Worm (Caenorhabditis elegans) whole organism, L4 larva: Measurements from ENCODE around the gene H17B01.5.

Experiments
- D1046.2 ChIP-seq: fragments of 200-800 bp; sonication (Bioruptor generic); IDR thresholded peaks from 2 replicates; pipeline ENCODE4 v1.3.6; 2022; ENCODE audit warnings: missing genetic modification characterization, missing compliant biosample characterization
- F37D6.2 ChIP-seq: sonication (generic microtip); optimal IDR thresholded peaks from 2 replicates; lab custom pipeline; 2016; ENCODE audit warnings: mild to moderate bottlenecking, missing genetic modification characterization, missing compliant biosample characterization
- F44E2.7 ChIP-seq: fragments of 200-800 bp; sonication (Bioruptor generic); IDR thresholded peaks from 2 replicates; pipeline ENCODE4 v2.1.2; 2022; ENCODE audit warnings: missing genetic modification characterization, missing compliant biosample characterization
- F49E8.2 ChIP-seq: sonication (generic microtip); optimal IDR thresholded peaks from 2 replicates; lab custom pipeline; 2016; ENCODE audit warnings: missing compliant biosample characterization, mild to moderate bottlenecking, missing genetic modification characterization, borderline replicate concordance
- T20F7.1 ChIP-seq: fragments of 200-800 bp; sonication (Bioruptor generic); optimal IDR thresholded peaks from 2 replicates; lab custom pipeline; 2018; ENCODE audit warnings: mild to moderate bottlenecking, missing genetic modification characterization, missing compliant biosample characterization
- T26A8.4 ChIP-seq: fragments of 200-800 bp; sonication (Bioruptor generic); IDR thresholded peaks from 2 replicates; pipeline ENCODE4 v1.3.6; 2022; ENCODE audit warnings: missing genetic modification characterization, missing compliant biosample characterization
- Y5F2A.4 ChIP-seq: fragments of 200-800 bp; sonication (Bioruptor generic); optimal IDR thresholded peaks from 2 replicates; lab custom pipeline; 2018; ENCODE audit warnings: mild to moderate bottlenecking, missing genetic modification characterization, missing compliant biosample characterization
- ZK337.2 ChIP-seq: fragments of 200-800 bp; sonication (Bioruptor generic); IDR thresholded peaks from 2 replicates; pipeline ENCODE4 v1.3.6; 2022; ENCODE audit warnings: missing genetic modification reagents, missing genetic modification characterization, missing compliant biosample characterization
- ama-1 ChIP-seq: fragments of 150-350 bp; optimal IDR thresholded peaks from 2 replicates; lab custom pipeline; 2014; ENCODE audit warnings: inconsistent platforms, mixed read lengths
- ceh-28 ChIP-seq: fragments of 150-350 bp; optimal IDR thresholded peaks from 2 replicates; lab custom pipeline; 2014; ENCODE audit warnings: missing biosample characterization, missing genetic modification reagents, missing genetic modification characterization
- ceh-32 ChIP-seq: sonication (generic microtip); optimal IDR thresholded peaks from 2 replicates; lab custom pipeline; 2016; ENCODE audit warnings: mild to moderate bottlenecking, missing genetic modification characterization, missing compliant biosample characterization; ENCODE audit not compliant: poor library complexity
- cey-2 ChIP-seq: sonication (generic microtip); optimal IDR thresholded peaks from 3 replicates; lab custom pipeline; 2017; ENCODE audit warnings: missing genetic modification characterization, mild to moderate bottlenecking, missing compliant biosample characterization, antibody characterized with exemption, borderline replicate concordance; ENCODE audit not compliant: insufficient read depth
- ctbp-1 ChIP-seq: fragments of 200-800 bp; sonication (Bioruptor generic); IDR thresholded peaks from 2 replicates; pipeline ENCODE4 v1.3.6; 2022; ENCODE audit warnings: missing genetic modification reagents, missing genetic modification characterization, missing compliant biosample characterization
- daf-12 ChIP-seq: fragments of 150-350 bp; optimal IDR thresholded peaks from 2 replicates; lab custom pipeline; 2014; ENCODE audit warnings: missing biosample characterization, missing genetic modification reagents, missing genetic modification characterization
- daf-19 ChIP-seq: fragments of 200-800 bp; sonication (Bioruptor generic); conservative IDR thresholded peaks from 2 replicates; pipeline ENCODE4 v1.3.6; 2022; ENCODE audit warnings: missing genetic modification characterization, missing compliant biosample characterization
- dmd-6 ChIP-seq: fragments of 200-800 bp; sonication (Bioruptor generic); IDR thresholded peaks from 2 replicates; pipeline ENCODE4 v1.3.6; 2022; ENCODE audit warnings: missing genetic modification reagents, missing genetic modification characterization, missing compliant biosample characterization
- egl-27 ChIP-seq: sonication (generic microtip); optimal IDR thresholded peaks from 3 replicates; lab custom pipeline; 2017; ENCODE audit warnings: missing biosample characterization, missing genetic modification reagents, missing genetic modification characterization
- egl-43 ChIP-seq: fragments of 200-800 bp; sonication (Bioruptor generic); IDR thresholded peaks from 2 replicates; pipeline ENCODE4 v1.3.6; 2022; ENCODE audit warnings: missing genetic modification reagents, missing genetic modification characterization, missing compliant biosample characterization
- gei-8 ChIP-seq: fragments of 200-800 bp; sonication (Bioruptor generic); optimal IDR thresholded peaks from 2 replicates; lab custom pipeline; 2018; ENCODE audit warnings: mild to moderate bottlenecking, missing genetic modification characterization, missing compliant biosample characterization
- hif-1 ChIP-seq, 2 experiments: sonication (generic microtip); optimal IDR thresholded peaks; 2 replicates each; lab custom pipeline; 2016 to 2017; ENCODE audit warnings: missing compliant biosample characterization in 2 of 2, missing genetic modification characterization in 2 of 2, missing genetic modification reagents in 2 of 2, missing genotype in 2 of 2, mild to moderate bottlenecking in 1 of 2
- hlh-11 ChIP-seq: fragments of 200-800 bp; sonication (Bioruptor generic); optimal IDR thresholded peaks from 2 replicates; lab custom pipeline; 2018; ENCODE audit warnings: mild to moderate bottlenecking, missing genetic modification characterization, missing compliant biosample characterization
- hmg-1.1 ChIP-seq: fragments of 200-800 bp; sonication (Bioruptor generic); IDR thresholded peaks from 2 replicates; pipeline ENCODE4 v1.3.6; 2022; ENCODE audit warnings: missing genetic modification reagents, missing genetic modification characterization, missing compliant biosample characterization
- lin-13 ChIP-seq: fragments of 150-350 bp; optimal IDR thresholded peaks from 2 replicates; lab custom pipeline; 2014; ENCODE audit warnings: missing biosample characterization, missing genetic modification reagents, missing genetic modification characterization
- lin-29 ChIP-seq: fragments of 200-800 bp; sonication (Bioruptor generic); IDR thresholded peaks from 2 replicates; pipeline ENCODE4 v1.3.6; 2022; ENCODE audit warnings: missing genetic modification reagents, missing genetic modification characterization, missing compliant biosample characterization
- lin-38 ChIP-seq: fragments of 200-800 bp; sonication (Bioruptor generic); IDR thresholded peaks from 2 replicates; pipeline ENCODE4 v1.3.6; 2022; ENCODE audit warnings: missing genetic modification reagents, missing genetic modification characterization, missing compliant biosample characterization
- lsy-2 ChIP-seq, 2 experiments: fragments of 150-350 bp in 1 of 2; sonication (generic microtip) in 1 of 2; optimal IDR thresholded peaks; 2 replicates each; lab custom pipeline; 2014 to 2017; ENCODE audit warnings: missing biosample characterization in 2 of 2, missing genetic modification characterization in 2 of 2
- madf-5 ChIP-seq, 2 experiments: fragments of 200-800 bp; sonication (Bioruptor generic); IDR thresholded peaks; 2 replicates each; pipeline ENCODE4 v1.3.6; 2022; ENCODE audit warnings: missing compliant biosample characterization in 2 of 2, missing genetic modification characterization in 2 of 2
- mdl-1 ChIP-seq, 2 experiments: fragments of 150-350 bp in 1 of 2; sonication (generic microtip) in 1 of 2; optimal IDR thresholded peaks; 2 replicates each; lab custom pipeline; 2014 to 2017; ENCODE audit warnings: missing biosample characterization in 2 of 2, missing genetic modification characterization in 2 of 2
- mes-2 ChIP-seq: sonication (generic microtip); optimal IDR thresholded peaks from 2 replicates; lab custom pipeline; 2016; ENCODE audit warnings: missing genotype, mild to moderate bottlenecking, missing genetic modification characterization, missing compliant biosample characterization; ENCODE audit not compliant: poor library complexity, severe bottlenecking
- nhr-11 ChIP-seq: fragments of 150-350 bp; optimal IDR thresholded peaks from 2 replicates; lab custom pipeline; 2014; ENCODE audit warnings: missing biosample characterization, missing genetic modification characterization
- nhr-111 ChIP-seq: fragments of 200-800 bp; sonication (Bioruptor generic); optimal IDR thresholded peaks from 2 replicates; lab custom pipeline; 2018; ENCODE audit warnings: mild to moderate bottlenecking, missing genetic modification characterization, missing compliant biosample characterization
- nhr-237 ChIP-seq: sonication (generic microtip); optimal IDR thresholded peaks from 2 replicates; lab custom pipeline; 2017; ENCODE audit warnings: missing biosample characterization, missing genetic modification characterization
- nhr-25 ChIP-seq: sonication (generic microtip); optimal IDR thresholded peaks from 2 replicates; lab custom pipeline; 2017; ENCODE audit warnings: missing genetic modification characterization, mild to moderate bottlenecking, missing compliant biosample characterization, antibody characterized with exemption, moderate library complexity, borderline replicate concordance; ENCODE audit not compliant: insufficient read depth
- nhr-28 ChIP-seq: fragments of 150-350 bp; optimal IDR thresholded peaks from 2 replicates; lab custom pipeline; 2014; ENCODE audit warnings: missing biosample characterization, missing genetic modification characterization
- nhr-41 ChIP-seq: fragments of 200-800 bp; sonication (Bioruptor generic); IDR thresholded peaks from 2 replicates; pipeline ENCODE4 v1.3.6; 2022; ENCODE audit warnings: missing genetic modification reagents, missing genetic modification characterization, missing compliant biosample characterization
- nhr-6 ChIP-seq: fragments of 150-350 bp; optimal IDR thresholded peaks from 2 replicates; lab custom pipeline; 2014; ENCODE audit warnings: missing biosample characterization, missing genetic modification characterization
- pha-4 ChIP-seq, 2 experiments: fragments of 150-350 bp in 1 of 2; fragments of 200-800 bp in 1 of 2; sonication (Bioruptor generic) in 1 of 2; IDR thresholded peaks in 1 of 2; optimal IDR thresholded peaks in 1 of 2; 2 replicates each; pipeline versions ENCODE4 v1.3.6 to Lab custom; 2014 to 2022; ENCODE audit warnings: missing genetic modification characterization in 2 of 2, missing genetic modification reagents in 2 of 2, missing biosample characterization in 1 of 2, missing compliant biosample characterization in 1 of 2
- sdz-12 ChIP-seq: fragments of 200-800 bp; sonication (Bioruptor generic); optimal IDR thresholded peaks from 2 replicates; lab custom pipeline; 2018; ENCODE audit warnings: mild to moderate bottlenecking, missing genetic modification characterization, missing compliant biosample characterization
- snpc-1.2 ChIP-seq: fragments of 200-800 bp; sonication (Bioruptor generic); IDR thresholded peaks from 2 replicates; pipeline ENCODE4 v1.3.6; 2022; ENCODE audit warnings: missing genetic modification reagents, missing genetic modification characterization, missing compliant biosample characterization
- spr-3 ChIP-seq: fragments of 200-800 bp; sonication (Bioruptor generic); optimal IDR thresholded peaks from 2 replicates; lab custom pipeline; 2018; ENCODE audit warnings: mild to moderate bottlenecking, missing genetic modification characterization, missing compliant biosample characterization
- tra-1 ChIP-seq: fragments of 200-800 bp; sonication (Bioruptor generic); IDR thresholded peaks from 2 replicates; pipeline ENCODE4 v1.3.6; 2022; ENCODE audit warnings: missing genetic modification reagents, missing genetic modification characterization, missing compliant biosample characterization
- unc-130 ChIP-seq: sonication (generic microtip); optimal IDR thresholded peaks from 2 replicates; lab custom pipeline; 2016; ENCODE audit warnings: missing genetic modification reagents, missing genetic modification characterization, missing compliant biosample characterization
- zag-1 ChIP-seq: fragments of 150-350 bp; optimal IDR thresholded peaks from 2 replicates; lab custom pipeline; 2014; ENCODE audit warnings: missing biosample characterization, missing genetic modification characterization

Gene H17B01.5

ce11 chrII:1477295-1477694 is 3.9 kb upstream of the H17B01.5 start:
- TF ChIP-seq nhr-111 (GFP tag; lab: Kevin White, UChicago) (no peak), egl-27 (tag; lab: Kevin White, UChicago) (no peak), snpc-1.2 (GFP tag; lab: Robert Waterston, UW) (no peak), hif-1 (tag; optimal IDR thresholded peaks at IDR 0.05; lab: Kevin White, UChicago) (no peak), F49E8.2 (tag; lab: Kevin White, UChicago) (no peak), hlh-11 (tag; lab: Kevin White, UChicago) (no peak), nhr-28 (no peak), pha-4 (GFP tag; IDR thresholded peaks at IDR 0.05; lab: Robert Waterston, UW) (0 out of 2 replicates have a peak, but pooled peaks have one; percentile 9), pha-4 (tag; optimal IDR thresholded peaks at IDR 0.05; lab: Kevin White, UChicago) (no peak), T20F7.1 (GFP tag; lab: Kevin White, UChicago) (no peak), lin-38 (GFP tag; lab: Robert Waterston, UW) (0 out of 2 replicates have a peak, but pooled peaks have one; percentile 17), T26A8.4 (GFP tag; lab: Robert Waterston, UW) (no peak), D1046.2 (no peak), mes-2 (tag; lab: Kevin White, UChicago) (no peak), F44E2.7 (GFP tag; lab: Robert Waterston, UW) (no peak), F37D6.2 (no peak), nhr-6 (tag; lab: Kevin White, UChicago) (no peak), egl-43 (GFP tag; lab: Robert Waterston, UW) (no peak)

DNA sequence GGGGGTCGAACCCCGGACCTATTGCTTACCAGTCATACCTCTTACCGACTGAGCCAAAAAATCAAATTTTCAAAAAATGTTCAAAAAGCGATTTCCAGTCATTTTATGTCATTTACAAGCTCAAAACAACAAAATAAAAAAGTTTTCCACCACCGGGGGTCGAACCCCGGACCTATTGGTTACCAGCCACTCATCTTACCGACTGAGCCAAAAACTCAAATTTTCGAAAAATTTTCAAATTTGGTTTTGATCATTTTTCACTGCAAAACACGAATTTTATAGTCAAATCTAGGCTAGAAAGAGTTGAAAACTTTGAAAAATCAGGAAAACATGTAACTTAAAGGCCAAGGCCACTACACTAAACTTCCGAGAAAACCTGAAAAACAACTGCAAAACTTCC is 2.6 kb upstream of the H17B01.5 start:
- TF ChIP-seq zag-1 (tag; lab: Kevin White, UChicago) = no peak
- TF ChIP-seq cey-2 = no peak

DNA sequence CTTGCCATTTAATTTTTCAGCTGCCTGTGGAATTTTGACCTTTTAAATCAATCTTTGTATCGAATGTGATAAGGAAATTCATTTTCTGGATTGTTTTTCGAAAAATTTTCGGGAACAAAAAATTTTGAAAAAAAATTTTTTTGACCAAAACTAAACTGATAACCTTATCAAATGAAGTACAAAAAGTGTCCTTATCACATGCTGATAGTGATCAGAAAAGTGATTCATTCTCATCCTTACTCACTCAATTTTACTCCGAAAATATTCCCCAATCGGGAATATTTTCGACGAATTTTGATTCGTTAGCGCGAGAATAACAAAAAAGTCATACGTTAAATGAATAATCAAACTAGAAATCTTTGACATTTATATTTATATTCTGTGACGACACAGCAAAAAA is 1.9 kb upstream of the H17B01.5 start:
- TF ChIP-seq nhr-28 = peak; percentile 13
- TF ChIP-seq nhr-25 (tag; lab: Kevin White, UChicago) = no peak
- TF ChIP-seq gei-8 (GFP tag; lab: Kevin White, UChicago) = no peak
- no peak for TF ChIP-seq ceh-28 (tag; lab: Kevin White, UChicago)
- TF ChIP-seq Y5F2A.4 = no peak
- no peak for TF ChIP-seq nhr-11 (tag; lab: Kevin White, UChicago)
- no peak for TF ChIP-seq lsy-2 (tag; optimal IDR thresholded peaks at IDR 0.05; lab: Kevin White, UChicago)
- no peak for TF ChIP-seq nhr-41 (GFP tag; lab: Robert Waterston, UW)
- peak; percentile 61; the same call in 1 of the 2 replicates for TF ChIP-seq dmd-6 (GFP tag; lab: Robert Waterston, UW)

DNA sequence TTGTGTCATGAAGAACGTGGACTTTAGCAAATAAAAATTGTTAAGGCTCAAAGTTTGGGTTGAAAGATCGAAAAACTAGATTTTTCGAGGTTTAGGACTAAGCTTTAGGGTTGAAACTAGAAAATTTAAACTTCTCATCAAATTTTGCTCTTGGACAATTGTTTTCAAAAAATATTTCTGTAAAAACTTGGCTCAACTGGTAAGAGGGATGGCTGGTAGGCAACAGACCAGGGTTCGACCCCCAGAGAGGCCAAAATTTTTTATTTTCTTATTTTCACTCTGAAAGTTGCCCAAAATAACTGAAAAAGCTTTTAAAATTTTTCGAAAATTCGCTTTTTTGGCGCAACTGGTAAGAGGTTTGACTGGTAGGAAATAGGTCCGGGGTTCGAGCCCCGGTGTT is 1.4 kb upstream of the H17B01.5 start:
- no peak for TF ChIP-seq lin-13 (GFP tag; lab: Kevin White, UChicago)
- no peak for TF ChIP-seq nhr-237
- no peak for TF ChIP-seq F44E2.7 (GFP tag; lab: Robert Waterston, UW)
- no peak for TF ChIP-seq hmg-1.1 (GFP tag; lab: Robert Waterston, UW)
- no peak for TF ChIP-seq ZK337.2 (GFP tag; lab: Robert Waterston, UW)
- TF ChIP-seq ceh-32 (tag; lab: Kevin White, UChicago) = no peak
- TF ChIP-seq spr-3 = no peak
- TF ChIP-seq ama-1 (lab: Kevin White, UChicago) = no peak
- TF ChIP-seq tra-1 (GFP tag; lab: Robert Waterston, UW) = no peak
- no peak for TF ChIP-seq F37D6.2
- no peak for TF ChIP-seq sdz-12
- TF ChIP-seq madf-5 (GFP tag; IDR thresholded peaks at IDR 0.05; lab: Robert Waterston, UW) = no peak
- TF ChIP-seq mdl-1 (tag; optimal IDR thresholded peaks at IDR 0.05; lab: Kevin White, UChicago) = no peak
- no peak for TF ChIP-seq daf-12 (tag; lab: Kevin White, UChicago)
- TF ChIP-seq daf-19 (GFP tag; lab: Robert Waterston, UW) = no peak
- TF ChIP-seq unc-130 (GFP tag; lab: Kevin White, UChicago) = no peak
- TF ChIP-seq lin-29 = no peak
- TF ChIP-seq ctbp-1 = no peak
- TF ChIP-seq, all 104 proteins: peak for 0
